Fruit fly (Drosophila melanogaster) S2 (cell line): ENCODE measurements around the gene CAH3.

ENCODE experiments used
- CG8478 ChIP-seq: fragments of >200 bp; optimal IDR thresholded peaks from 2 replicates; lab custom pipeline; 2018
- CTCF ChIP-seq, 2 experiments: fragments of >200 bp; optimal IDR thresholded peaks; 2 replicates each; lab custom pipeline; 2018

The CAH3 gene

DNA sequence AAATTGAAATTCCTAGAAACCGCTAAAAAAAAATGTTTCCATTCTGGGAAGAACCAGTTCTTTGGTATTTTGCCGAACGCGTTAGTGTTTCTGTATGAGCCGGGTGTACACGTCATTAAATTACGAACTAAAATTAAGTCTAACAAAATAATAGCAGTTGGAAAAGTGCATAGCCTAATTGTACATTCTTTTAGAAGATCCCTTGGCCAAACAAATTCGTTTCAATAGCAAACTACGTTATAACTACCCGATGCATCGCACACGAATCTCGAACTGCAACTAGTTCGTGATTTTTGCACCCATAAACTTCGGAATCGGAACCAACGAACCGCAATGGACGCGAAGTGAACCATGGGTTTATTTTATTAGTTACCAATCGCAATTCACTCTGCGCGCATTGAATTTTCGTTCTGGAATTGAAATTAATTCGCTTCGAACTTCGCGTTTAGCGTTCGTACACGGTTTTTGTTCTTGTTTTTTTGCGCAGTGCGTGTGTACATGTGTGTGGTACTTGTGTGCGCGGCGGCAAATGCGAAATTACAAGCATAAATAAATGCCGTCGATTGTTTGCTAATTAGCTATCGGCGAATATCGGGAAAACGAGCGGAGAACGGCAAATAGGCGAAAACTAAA lies at the start of gene CAH3:
TSS of gene CAH3 (plus strand) at position 64 of the 633 bp plus-strand sequence.
- TF ChIP-seq CG8478 (lab: Kevin White, UChicago) (no peak), CTCF (optimal IDR thresholded peaks at IDR 0.05; lab: Kevin White, UChicago) (no peak)

DNA sequence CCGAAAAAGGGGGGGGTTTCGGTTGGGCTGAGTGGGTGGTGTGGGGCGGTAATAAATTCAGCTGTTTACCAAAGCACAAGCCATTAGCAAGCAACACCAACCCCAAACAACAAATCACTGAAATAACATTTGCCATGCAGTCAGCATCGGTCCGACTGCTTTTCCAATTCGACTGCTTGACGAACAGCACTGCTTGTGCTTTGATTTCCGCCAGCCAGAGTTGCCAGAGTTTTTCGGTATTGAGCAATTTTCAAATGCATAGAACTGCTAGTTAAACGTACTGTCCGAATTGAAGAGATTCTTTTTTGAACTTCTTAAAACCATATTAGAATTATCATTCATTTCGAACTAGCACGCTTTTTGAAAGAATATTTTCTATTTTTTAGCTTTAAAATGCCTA lies 46.3 kb upstream of the CAH3 start:
- TF ChIP-seq CG8478 (lab: Kevin White, UChicago), result no peak
- no peak for TF ChIP-seq CTCF (optimal IDR thresholded peaks at IDR 0.05; lab: Kevin White, UChicago)

DNA sequence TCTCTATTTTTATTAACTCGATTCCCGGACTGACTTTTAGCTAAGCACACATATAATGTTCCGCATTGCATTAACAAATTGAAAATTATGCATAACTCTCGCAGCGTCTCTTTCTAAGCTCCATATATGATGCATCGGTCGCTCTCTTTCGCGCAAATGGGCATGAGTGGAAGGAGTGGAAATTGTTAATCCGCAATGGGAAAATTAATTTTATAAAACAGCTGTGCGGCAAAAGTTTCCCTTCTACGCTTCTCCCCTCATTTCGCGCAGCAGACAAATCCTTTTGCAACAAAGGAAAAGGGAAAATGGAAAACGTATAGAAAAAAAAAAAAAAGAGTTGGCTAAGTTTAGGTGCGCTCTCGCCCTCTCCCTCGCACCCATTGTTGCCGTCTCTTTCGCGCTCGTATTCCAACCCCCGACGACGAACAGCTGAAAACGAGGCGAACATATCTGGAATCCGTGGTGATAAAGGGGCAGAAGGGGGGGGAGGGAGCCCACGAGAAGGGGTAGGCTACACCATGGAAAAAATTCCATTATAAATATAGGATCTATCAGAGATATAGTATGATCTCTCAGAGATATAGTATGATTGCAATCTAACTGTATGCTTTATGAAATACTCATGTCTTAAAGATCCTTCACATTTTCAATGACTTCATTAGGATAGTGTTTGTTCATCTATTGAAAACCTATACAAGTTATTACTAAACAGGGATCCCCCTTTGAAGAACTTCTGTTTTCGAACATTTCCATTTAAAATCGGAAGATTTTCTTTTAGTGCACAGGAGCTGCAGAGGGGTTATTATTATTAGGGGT lies 44.7 kb upstream of the CAH3 start:
- TF ChIP-seq CTCF (optimal IDR thresholded peaks at IDR 0.05; lab: Kevin White, UChicago), result no peak
- no peak for TF ChIP-seq CG8478 (lab: Kevin White, UChicago)

DNA sequence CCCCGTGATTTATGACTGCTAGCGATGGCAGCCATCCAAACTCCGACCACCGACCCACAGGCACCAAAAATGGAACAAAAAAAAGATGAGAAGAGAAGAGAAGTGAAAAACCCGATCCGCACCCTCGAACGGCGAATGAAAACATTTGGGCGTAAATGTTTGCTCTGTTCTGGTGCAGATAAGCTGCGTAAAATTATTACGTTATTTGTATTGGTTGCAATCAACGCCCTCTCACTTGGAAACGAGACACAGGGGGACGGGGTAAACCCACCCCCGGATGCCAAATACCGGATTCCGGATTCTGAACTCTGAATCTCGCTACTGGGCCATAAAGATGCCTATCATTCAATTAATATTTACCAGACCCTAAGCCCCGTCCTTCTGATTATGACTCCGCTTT lies 44.0 kb upstream of the CAH3 start:
- TF ChIP-seq CTCF (optimal IDR thresholded peaks at IDR 0.05; lab: Kevin White, UChicago) (no peak), CG8478 (lab: Kevin White, UChicago) (no peak)

DNA sequence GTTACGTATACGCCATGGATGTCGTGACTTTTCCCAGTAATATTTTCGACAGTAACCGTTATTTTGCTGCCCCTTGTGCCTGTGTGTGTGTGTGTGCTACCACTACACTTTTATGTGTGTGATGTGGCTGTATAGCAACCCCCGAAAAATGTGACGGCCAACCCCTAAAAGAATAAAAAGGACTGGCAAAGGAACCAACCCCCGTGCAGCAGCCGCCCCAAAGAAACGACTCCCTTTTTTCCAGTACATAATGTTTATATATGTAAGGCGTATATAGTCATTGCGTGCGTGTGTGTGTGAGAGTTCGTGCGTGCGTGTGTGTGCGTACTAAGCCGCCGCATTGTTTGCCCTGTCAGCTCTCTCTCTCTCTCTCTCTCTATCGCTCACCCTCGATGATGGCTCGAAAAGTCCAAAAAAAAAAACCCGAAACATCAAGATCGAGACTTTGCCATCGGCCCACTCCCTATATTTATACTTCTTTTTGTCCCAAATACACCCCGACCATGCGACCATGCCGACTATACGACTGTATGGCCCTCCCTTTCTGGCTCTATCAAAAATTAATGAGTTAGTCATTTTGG lies 40.3 kb upstream of the CAH3 start:
- TF ChIP-seq CG8478 (lab: Kevin White, UChicago), result no peak
- no peak for TF ChIP-seq CTCF (optimal IDR thresholded peaks at IDR 0.05; lab: Kevin White, UChicago)

DNA sequence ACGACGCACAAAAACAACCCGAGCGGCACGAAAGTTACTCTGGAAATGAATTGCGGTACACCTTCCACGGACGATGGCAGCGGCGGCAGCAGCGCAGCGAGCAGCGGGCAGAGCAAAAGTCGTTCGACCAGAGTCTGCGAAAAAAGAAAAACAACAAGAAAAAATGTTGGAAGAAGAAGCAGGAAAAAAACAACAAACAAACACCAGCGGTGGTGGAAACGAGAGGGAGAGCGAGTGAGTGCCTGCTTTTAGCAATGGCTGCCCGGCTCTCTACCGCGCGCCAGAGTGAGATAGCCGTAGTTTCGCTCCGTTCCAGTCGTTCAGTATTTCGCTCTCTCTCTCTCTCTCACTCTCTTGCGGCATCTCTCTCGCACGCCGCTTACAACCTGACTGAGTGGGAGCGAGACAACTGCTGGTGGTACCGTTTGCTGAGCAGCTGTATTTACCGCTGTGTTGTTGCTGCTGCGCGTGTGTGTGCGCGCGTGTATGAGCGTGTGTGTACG lies 30.4 kb upstream of the CAH3 start, which contains the start of gene oc:
TSS of gene oc (minus strand) at position 51 of the 503 bp plus-strand sequence.
- peak; percentile 46 to 73 for TF ChIP-seq CTCF (optimal IDR thresholded peaks at IDR 0.05; lab: Kevin White, UChicago)
- peak; percentile 46 for TF ChIP-seq CG8478 (lab: Kevin White, UChicago)

DNA sequence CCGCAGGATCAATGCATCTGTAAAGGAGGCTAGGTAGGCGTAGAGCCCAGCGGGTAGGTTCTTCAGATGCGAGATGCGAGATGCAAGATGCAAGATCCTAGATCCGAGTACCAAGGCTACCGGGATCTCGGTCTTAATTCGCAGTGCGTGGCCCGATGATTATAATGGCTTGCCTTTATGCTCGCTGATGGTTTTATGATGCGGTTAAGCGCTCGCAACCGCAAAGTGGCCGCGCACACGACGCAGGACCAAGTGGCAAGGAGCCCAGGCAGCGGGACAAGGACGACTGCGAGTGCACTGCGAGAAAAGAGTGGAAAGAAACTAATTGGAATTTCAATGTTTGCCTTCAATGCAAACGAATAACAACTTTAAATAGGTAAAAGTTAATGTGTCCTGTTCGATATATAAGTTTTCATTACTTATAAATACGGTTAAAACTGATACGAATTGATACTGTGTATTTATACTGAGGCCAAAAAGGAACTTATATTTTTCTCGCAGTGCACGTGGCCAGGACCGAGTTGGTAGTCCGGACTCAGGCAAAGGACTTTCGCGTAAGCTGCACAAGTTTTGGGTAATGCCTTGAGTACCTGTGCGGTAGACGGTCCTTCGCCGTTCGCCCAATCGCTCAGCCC lies 27.0 kb upstream of the CAH3 start:
- TF ChIP-seq CG8478 (lab: Kevin White, UChicago), result no peak
- no peak for TF ChIP-seq CTCF (optimal IDR thresholded peaks at IDR 0.05; lab: Kevin White, UChicago)

DNA sequence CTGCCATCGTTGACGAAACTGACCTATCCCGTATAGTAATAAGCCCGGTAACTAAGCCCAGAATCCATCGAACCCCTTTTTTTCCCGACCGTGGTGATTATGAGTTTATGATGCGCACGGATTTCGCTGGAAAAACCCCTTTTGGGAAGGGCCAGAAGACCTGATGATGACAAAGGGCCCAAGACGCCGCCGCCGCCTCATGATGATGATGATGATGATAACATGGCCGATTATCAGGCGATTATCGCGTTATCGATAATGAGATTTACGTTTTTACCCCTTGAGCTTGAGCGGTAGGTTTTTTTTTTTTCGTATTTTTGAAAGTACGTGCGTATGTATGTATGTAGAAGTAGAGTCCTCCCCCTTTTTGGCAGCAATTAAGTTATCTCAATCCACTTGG lies 25.8 kb upstream of the CAH3 start:
- TF ChIP-seq CTCF (optimal IDR thresholded peaks at IDR 0.05; lab: Kevin White, UChicago) (no peak), CG8478 (lab: Kevin White, UChicago) (no peak)

DNA sequence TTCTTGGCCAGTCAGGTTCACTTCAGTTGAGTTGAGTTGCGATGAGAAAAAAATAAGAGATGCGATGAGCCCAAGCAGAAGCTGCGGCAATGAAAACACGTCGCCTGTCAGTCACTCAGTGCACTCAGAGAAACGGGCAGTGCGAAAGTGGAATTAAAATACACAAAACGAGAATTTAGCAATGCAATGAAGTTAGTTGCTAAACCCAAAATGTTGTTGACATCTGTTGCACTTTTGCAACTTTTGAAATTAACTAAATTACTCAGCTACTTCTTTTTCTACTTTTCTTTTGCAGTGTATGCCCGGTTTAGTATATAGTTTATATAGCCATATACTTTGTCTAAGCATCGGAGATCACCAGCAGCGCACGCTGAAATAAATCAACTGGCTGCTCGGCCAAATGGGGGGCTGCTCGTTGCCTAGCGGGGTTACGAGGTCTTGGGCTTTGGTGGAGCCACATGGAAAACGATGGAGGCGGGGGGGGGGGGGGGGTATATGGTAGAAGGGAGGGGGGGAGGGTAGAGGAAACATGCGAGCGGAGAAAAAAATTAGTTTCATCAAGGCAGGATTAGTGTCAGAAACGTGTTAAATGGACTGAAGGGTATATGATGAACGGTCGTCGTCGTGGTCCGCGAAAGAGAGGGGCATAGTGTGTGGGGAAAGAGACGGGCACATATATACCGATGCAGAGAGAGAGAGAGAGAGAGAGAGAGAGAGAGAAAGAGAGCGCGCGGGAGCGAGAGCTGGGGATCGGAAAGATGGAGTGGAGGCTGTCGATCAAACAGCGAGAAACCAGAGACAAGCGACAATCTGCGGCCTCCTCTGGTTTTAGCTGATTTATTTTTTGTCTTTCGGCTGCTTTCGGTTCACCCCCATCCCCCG lies 24.3 kb upstream of the CAH3 start:
- TF ChIP-seq CTCF (optimal IDR thresholded peaks at IDR 0.05; lab: Kevin White, UChicago) (no peak), CG8478 (lab: Kevin White, UChicago) (no peak)

DNA sequence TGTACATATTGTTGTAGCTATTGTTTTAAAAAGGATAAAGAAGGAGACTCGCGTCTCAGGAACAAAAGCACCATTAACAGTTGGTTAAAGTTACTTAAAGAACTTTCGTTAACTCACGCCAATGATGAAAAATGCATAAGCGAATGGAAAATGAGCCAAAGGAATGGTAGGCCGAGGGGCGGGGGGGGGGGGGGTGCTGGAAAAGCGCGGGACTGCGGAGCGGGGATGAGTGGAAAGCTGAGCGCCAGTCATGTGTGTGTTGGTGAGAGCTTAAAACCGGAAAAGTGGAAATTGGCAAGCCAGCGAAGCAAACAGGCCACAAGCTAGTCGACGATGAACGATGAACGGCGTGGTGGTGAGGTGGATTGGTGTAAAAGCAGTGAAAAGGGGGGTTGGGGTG lies 23.0 kb upstream of the CAH3 start:
- TF ChIP-seq CG8478 (lab: Kevin White, UChicago) (no peak), CTCF (optimal IDR thresholded peaks at IDR 0.05; lab: Kevin White, UChicago) (no peak)

DNA sequence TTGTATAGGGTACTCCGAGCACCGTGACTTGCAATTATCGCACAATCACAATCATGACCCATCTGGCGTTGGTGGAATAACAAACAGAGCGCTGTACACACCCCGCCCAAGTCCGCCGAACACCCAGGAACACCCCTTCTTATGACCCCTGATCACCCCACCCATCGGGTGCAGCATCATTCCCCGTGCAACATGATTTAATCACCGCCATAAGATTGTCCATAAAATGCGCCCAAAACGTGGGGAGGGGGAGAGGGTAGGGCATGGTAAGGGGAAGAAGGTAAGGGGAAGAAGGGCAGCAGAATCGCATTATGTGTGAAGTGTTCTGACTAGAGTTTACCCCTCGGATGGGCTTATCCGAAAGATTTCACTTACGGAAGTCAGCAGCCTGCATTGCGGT lies 20.7 kb upstream of the CAH3 start:
- no peak for TF ChIP-seq CG8478 (lab: Kevin White, UChicago)
- TF ChIP-seq CTCF (optimal IDR thresholded peaks at IDR 0.05; lab: Kevin White, UChicago), result no peak

DNA sequence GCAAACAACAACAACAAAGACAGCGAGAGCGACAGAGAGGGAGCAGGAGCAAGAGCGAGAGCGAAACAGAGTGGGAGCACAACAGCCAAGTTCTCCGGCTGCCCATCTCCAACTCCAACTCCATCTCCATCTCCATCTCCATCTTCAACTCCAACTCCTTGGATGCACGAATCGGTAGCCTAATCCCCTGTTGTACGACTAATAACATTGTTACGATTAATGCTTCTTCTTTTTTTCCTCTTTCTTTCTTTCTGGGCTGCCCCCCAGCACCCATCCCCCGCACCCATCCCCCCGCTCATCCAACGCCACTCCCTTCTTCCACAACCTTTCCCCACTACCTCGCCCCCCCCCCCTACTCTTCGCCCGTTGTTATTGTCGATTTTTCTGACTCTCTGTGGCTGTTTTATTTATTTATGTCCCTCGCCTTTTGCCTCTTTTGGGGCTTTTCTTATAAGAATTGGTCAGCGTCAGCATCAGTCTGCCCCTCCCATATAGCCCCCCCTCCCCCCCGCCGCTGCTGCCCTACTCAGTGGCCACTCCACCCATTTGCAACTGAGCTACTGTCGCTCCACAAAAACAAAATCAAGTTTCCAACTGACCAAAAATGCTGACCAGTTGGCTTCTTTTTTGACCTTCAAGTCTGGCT lies 19.8 kb upstream of the CAH3 start:
- no peak for TF ChIP-seq CG8478 (lab: Kevin White, UChicago)
- TF ChIP-seq CTCF (optimal IDR thresholded peaks at IDR 0.05; lab: Kevin White, UChicago), result no peak

DNA sequence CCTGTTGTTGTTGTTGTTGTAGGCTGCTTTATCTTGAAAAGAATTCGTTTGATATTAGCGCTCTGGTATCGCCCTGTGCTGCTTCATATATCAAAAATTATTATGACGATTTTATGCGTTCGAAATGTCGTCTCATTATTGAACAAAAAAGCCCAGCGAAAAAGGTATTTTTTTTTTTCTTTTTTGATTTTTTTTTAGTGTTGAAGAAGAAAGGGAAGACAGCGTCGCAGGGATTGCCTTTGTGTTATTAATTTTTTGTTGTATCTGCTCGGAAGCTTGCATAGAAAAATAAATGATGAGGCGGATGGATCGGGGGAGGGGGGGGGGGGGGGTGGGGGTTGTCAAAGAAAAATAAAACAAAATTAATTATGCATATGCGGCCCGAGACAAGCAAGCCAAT lies 18.8 kb upstream of the CAH3 start:
- TF ChIP-seq CG8478 (lab: Kevin White, UChicago) (no peak), CTCF (optimal IDR thresholded peaks at IDR 0.05; lab: Kevin White, UChicago) (no peak)
